Worm (Caenorhabditis elegans) whole organism, young adult: ENCODE measurements around the gene C25D7.9.

ENCODE experiments used
- B0336.3 ChIP-seq: fragments of 200-800 bp; sonication (Bioruptor generic); IDR thresholded peaks from 2 replicates; pipeline ENCODE4 v1.3.6; 2022; ENCODE audit warnings: missing genetic modification characterization, missing compliant biosample characterization
- F39B2.1 ChIP-seq: fragments of 200-800 bp; sonication (Bioruptor generic); IDR thresholded peaks from 2 replicates; pipeline ENCODE4 v1.3.6; 2022; ENCODE audit warnings: missing genetic modification reagents, missing genetic modification characterization, missing compliant biosample characterization
- T26A5.8 ChIP-seq: sonication (generic microtip); optimal IDR thresholded peaks from 2 replicates; lab custom pipeline; 2016; ENCODE audit warnings: missing genetic modification characterization, missing compliant biosample characterization
- Y53F4B.3 ChIP-seq: fragments of 200-800 bp; sonication (Bioruptor generic); IDR thresholded peaks from 2 replicates; pipeline ENCODE4 v1.3.6; 2022; ENCODE audit warnings: missing genetic modification reagents, missing genetic modification characterization, missing compliant biosample characterization
- akir-1 ChIP-seq: fragments of 200-800 bp; sonication (Bioruptor generic); optimal IDR thresholded peaks from 2 replicates; lab custom pipeline; 2018; ENCODE audit warnings: mild to moderate bottlenecking, missing genetic modification characterization, moderate library complexity, missing compliant biosample characterization
- aptf-3 ChIP-seq: fragments of 200-800 bp; sonication (Bioruptor generic); IDR thresholded peaks from 2 replicates; pipeline ENCODE4 v1.3.6; 2022; ENCODE audit warnings: missing genetic modification characterization, missing compliant biosample characterization
- cebp-1 ChIP-seq, 2 experiments: fragments of 200-800 bp in 1 of 2; sonication (Bioruptor generic) in 1 of 2; sonication (generic microtip) in 1 of 2; IDR thresholded peaks in 1 of 2; optimal IDR thresholded peaks in 1 of 2; 2 replicates each; pipeline versions ENCODE4 v1.3.6 to Lab custom; 2017 to 2022; ENCODE audit warnings: missing compliant biosample characterization in 2 of 2, missing genetic modification characterization in 2 of 2, mild to moderate bottlenecking in 1 of 2, missing genetic modification reagents in 1 of 2, moderate library complexity in 1 of 2
- die-1 ChIP-seq: sonication (generic microtip); optimal IDR thresholded peaks from 2 replicates; lab custom pipeline; 2016; ENCODE audit warnings: missing genotype, mild to moderate bottlenecking, missing genetic modification characterization, missing compliant biosample characterization
- dox-1 ChIP-seq: fragments of 200-800 bp; sonication (Bioruptor generic); IDR thresholded peaks from 2 replicates; pipeline ENCODE4 v1.3.6; 2022; ENCODE audit warnings: missing genetic modification reagents, missing genetic modification characterization, missing compliant biosample characterization
- dpl-1 ChIP-seq: fragments of 150-350 bp; optimal IDR thresholded peaks from 2 replicates; lab custom pipeline; 2014; ENCODE audit warnings: missing biosample characterization, missing genetic modification reagents, missing genetic modification characterization
- hsf-1 ChIP-seq: fragments of 200-800 bp; sonication (Bioruptor generic); IDR thresholded peaks from 2 replicates; pipeline ENCODE4 v1.3.6; 2022; ENCODE audit warnings: missing genetic modification reagents, missing genetic modification characterization, missing compliant biosample characterization
- lin-26 ChIP-seq: fragments of 200-800 bp; sonication (Bioruptor generic); IDR thresholded peaks from 2 replicates; pipeline ENCODE4 v1.3.6; 2022; ENCODE audit warnings: missing genetic modification reagents, missing genetic modification characterization, missing compliant biosample characterization
- lsy-27 ChIP-seq: sonication (generic microtip); optimal IDR thresholded peaks from 2 replicates; lab custom pipeline; 2017; ENCODE audit warnings: missing genetic modification characterization, mild to moderate bottlenecking, missing compliant biosample characterization, antibody characterized with exemption, missing genotype, borderline replicate concordance; ENCODE audit not compliant: insufficient read depth
- madf-3 ChIP-seq: fragments of 200-800 bp; sonication (Bioruptor generic); IDR thresholded peaks from 2 replicates; pipeline ENCODE4 v1.3.6; 2022; ENCODE audit warnings: missing genetic modification reagents, missing genetic modification characterization, missing compliant biosample characterization
- mes-4 ChIP-seq: sonication (generic microtip); optimal IDR thresholded peaks from 2 replicates; lab custom pipeline; 2016; ENCODE audit warnings: missing genotype, missing genetic modification characterization, missing compliant biosample characterization
- nfya-2 ChIP-seq: fragments of 200-800 bp; sonication (Bioruptor generic); IDR thresholded peaks from 2 replicates; pipeline ENCODE4 v1.3.6; 2022; ENCODE audit warnings: missing genetic modification reagents, missing genetic modification characterization, missing compliant biosample characterization
- pbrm-1 ChIP-seq: fragments of 200-800 bp; sonication (Bioruptor generic); IDR thresholded peaks from 2 replicates; pipeline ENCODE4 v1.3.6; 2022; ENCODE audit warnings: missing genetic modification reagents, missing genetic modification characterization, missing compliant biosample characterization
- pha-4 ChIP-seq: fragments of 150-350 bp; sonication (generic microtip); optimal IDR thresholded peaks from 2 replicates; lab custom pipeline; 2014; ENCODE audit warnings: missing biosample characterization, missing genetic modification reagents, missing genetic modification characterization
- tbp1 ChIP-seq: fragments of 200-800 bp; sonication (Bioruptor generic); optimal IDR thresholded peaks from 2 replicates; lab custom pipeline; 2018; ENCODE audit warnings: mild to moderate bottlenecking, missing genetic modification characterization, missing compliant biosample characterization
- unc-62 ChIP-seq: fragments of 150-350 bp; optimal IDR thresholded peaks from 2 replicates; lab custom pipeline; 2014; ENCODE audit warnings: missing biosample characterization, missing genetic modification reagents, missing genetic modification characterization
- zfh-2 ChIP-seq: fragments of 200-800 bp; sonication (Bioruptor generic); conservative IDR thresholded peaks from 2 replicates; pipeline ENCODE4 v1.3.6; 2022; ENCODE audit warnings: missing genetic modification reagents, missing genetic modification characterization, missing compliant biosample characterization
- ztf-26 ChIP-seq: sonication (generic microtip); optimal IDR thresholded peaks from 2 replicates; lab custom pipeline; 2017; ENCODE audit warnings: missing genetic modification characterization, missing compliant biosample characterization

Gene C25D7.9

DNA sequence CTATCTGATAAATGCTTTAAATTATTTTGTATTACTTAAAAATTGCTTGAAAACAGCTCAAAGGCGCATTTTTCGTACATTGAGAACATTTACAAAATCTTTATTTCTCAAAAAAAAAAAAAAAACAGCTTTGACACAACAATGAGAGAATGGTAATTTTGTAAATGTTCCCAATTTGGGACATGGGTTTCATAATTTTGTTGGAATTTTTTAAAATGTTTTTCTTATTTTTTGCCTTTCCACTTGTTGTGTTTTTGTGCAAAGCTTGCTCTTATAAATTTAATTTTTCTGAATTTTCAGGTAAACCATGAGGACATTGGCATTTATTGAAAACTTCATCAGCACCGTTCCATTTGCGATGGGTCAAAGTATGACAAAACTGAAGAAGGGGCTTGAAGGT, 46.7 kb downstream of the C25D7.9 start, which contains the start of gene T01G5.7:
TSS of gene T01G5.7 (plus strand) at position 301 of the 400 bp plus-strand sequence.
- no peak for TF ChIP-seq ztf-26
- TF ChIP-seq dox-1 (GFP tag; lab: Robert Waterston, UW), result no peak
- TF ChIP-seq cebp-1 (GFP tag; IDR thresholded peaks at IDR 0.05; lab: Robert Waterston, UW), result no peak
- TF ChIP-seq cebp-1 (tag; optimal IDR thresholded peaks at IDR 0.05; lab: Kevin White, UChicago), result no peak
- no peak for TF ChIP-seq B0336.3
- TF ChIP-seq lsy-27 (tag; lab: Kevin White, UChicago), result no peak
- no peak for TF ChIP-seq F39B2.1
- TF ChIP-seq zfh-2 (GFP tag; lab: Robert Waterston, UW), result no peak
- TF ChIP-seq pbrm-1 (GFP tag; lab: Robert Waterston, UW), result no peak
- no peak for TF ChIP-seq pha-4 (tag; lab: Kevin White, UChicago)
- no peak for TF ChIP-seq die-1 (tag; lab: Kevin White, UChicago)
- TF ChIP-seq mes-4 (tag; lab: Kevin White, UChicago), result no peak
- TF ChIP-seq nfya-2 (GFP tag; lab: Robert Waterston, UW), result no peak

ce11 chrV:15113992-15114391, 49.1 kb downstream of the C25D7.9 start, which contains the start of gene T01G5.6:
T01G5.6 (minus strand) TSS chrV:15114092.
- TF ChIP-seq tbp1 (no peak), T26A5.8 (tag; lab: Kevin White, UChicago) (no peak), Y53F4B.3 (GFP tag; lab: Robert Waterston, UW) (no peak), lin-26 (GFP tag; lab: Robert Waterston, UW) (no peak), unc-62 (no peak), akir-1 (GFP tag; lab: Kevin White, UChicago) (no peak), aptf-3 (GFP tag; lab: Robert Waterston, UW) (no peak), madf-3 (GFP tag; lab: Robert Waterston, UW) (no peak), dpl-1 (GFP tag; lab: Kevin White, UChicago) (no peak), hsf-1 (GFP tag; lab: Robert Waterston, UW) (no peak)
- TF ChIP-seq, all 124 proteins: peak for 0
